Worm (Caenorhabditis elegans): Measurements from ENCODE around the gene col-8.

DNA sequence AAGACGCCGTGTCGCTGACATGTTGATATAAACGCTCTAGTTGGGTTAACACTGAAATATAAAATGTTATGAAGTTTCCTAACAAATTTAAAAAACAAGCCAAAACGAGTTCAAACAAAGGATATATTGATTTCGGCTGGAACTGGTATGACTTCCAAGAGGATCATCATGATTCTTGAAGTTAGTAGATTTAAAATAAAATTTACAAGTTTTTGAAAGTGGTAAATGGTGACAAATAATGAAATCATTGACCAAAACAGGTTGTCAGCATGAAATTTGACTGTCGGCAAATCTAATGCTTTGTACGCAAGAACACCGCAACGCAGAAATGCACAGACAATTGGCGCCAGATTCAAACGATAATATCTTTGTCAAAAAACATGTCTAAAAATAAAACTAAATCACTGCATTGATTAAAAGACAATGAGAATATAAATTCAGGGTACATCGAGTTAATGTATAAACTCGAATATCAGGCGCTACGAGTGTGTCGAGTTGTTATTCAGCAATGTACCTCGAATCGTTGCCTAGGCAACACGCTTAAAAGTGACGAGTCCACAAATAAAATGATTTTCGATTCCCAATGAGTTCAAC, 48.2 kb upstream of the col-8 start, which contains the start of the genes ubc-18 and R01H2.8:
- TF ChIP-seq med-1 (GFP tag; optimal IDR thresholded peaks at IDR 0.05; ENCODE audit: insufficient read depth), result no peak
- TF ChIP-seq ztf-23 (GFP tag; IDR thresholded peaks at IDR 0.05), result no peak
- TF ChIP-seq tab-1 (GFP tag; IDR thresholded peaks at IDR 0.05), result no peak
- TF ChIP-seq ref-1 (GFP tag; conservative IDR thresholded peaks at IDR 0.05), result no peak
- TF ChIP-seq flt-1 (GFP tag; IDR thresholded peaks at IDR 0.05), result no peak
- no peak for TF ChIP-seq ztf-29 (GFP tag; IDR thresholded peaks at IDR 0.05)
- no peak for TF ChIP-seq klf-2 (GFP tag; conservative IDR thresholded peaks at IDR 0.05)
- TF ChIP-seq cog-1 (tag; optimal IDR thresholded peaks at IDR 0.05), result no peak
- no peak for TF ChIP-seq T22C8.4 (GFP tag; IDR thresholded peaks at IDR 0.05)
